Fruit fly (Drosophila melanogaster) S2 (cell line): ENCODE results near the gene CG11382.

Source experiments
- CG8478 ChIP-seq: fragments of >200 bp; optimal IDR thresholded peaks from 2 replicates; lab custom pipeline; 2018
- CTCF ChIP-seq, 2 experiments: fragments of >200 bp; optimal IDR thresholded peaks; 2 replicates each; lab custom pipeline; 2018

DNA sequence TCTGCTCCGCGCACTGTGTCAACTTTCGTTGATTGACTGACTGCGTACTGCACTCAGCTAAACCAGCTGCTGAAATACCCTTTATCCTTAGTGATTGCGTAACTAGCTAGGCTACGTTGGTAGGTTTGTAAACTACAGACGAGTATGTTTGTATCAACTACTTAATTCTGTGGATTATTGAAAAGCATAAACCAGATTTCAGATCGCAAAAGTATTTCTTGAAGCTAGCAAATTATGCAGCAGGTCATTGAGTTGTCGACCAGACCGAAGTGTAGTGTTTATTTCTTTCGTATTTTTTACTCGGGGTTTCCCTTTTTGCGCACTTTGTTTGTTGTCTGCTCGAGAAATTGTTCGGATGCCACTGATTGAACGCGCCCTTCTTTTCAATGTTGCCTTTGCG lies 39.0 kb downstream of the CG11382 start:
- TF ChIP-seq CG8478 (lab: Kevin White, UChicago) (no peak), CTCF (optimal IDR thresholded peaks at IDR 0.05; lab: Kevin White, UChicago) (no peak)
